Fruit fly (Drosophila melanogaster): ENCODE results near the gene tll.

Gene tll

DNA sequence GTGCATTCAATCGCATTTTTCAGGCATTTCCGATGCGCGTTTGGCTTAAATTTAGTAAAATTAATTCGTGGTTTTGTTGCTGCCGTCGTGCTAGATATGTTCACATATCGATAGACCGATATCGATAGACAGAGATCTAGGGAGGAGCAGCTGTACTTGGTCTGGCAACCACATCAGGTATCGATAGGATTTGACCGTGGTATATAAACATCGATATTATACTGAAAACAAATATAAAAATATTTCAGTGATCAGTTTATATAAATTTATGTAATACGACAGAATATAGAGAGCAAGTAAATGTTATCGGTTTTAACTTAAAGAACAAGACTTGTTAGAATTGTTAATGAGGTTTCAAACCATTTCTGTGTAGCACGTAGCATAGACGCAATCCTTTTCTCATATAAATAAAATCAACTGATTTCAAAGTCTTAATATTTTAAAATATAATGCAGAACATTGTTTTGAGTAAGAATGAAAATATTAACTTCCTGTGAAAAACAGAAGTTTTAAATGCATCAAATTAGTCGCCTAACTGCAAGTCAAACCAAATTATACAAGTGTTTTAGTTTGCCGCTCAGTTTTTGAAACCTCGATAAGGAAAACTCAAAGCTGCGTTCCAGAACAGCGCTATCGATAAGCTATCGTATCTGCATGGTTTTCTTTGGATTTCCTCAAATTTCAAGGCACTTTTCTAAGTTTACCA lies 45.5 kb upstream of the tll start, which contains the start of the genes wts and dj-1beta (continued):
- TF ChIP-seq CG9727 (GFP tag; optimal IDR thresholded peaks at IDR 0.05) = no peak
- TF ChIP-seq sim (GFP tag; IDR thresholded peaks at IDR 0.05) = no peak
- no peak for TF ChIP-seq Nf-YA (GFP tag; IDR thresholded peaks at IDR 0.05)
- no peak for TF ChIP-seq HLH54F (GFP tag; optimal IDR thresholded peaks at IDR 0.05)
- TF ChIP-seq sima (GFP tag; optimal IDR thresholded peaks at IDR 0.05) = no peak
- no peak for TF ChIP-seq repo (GFP tag; optimal IDR thresholded peaks at IDR 0.05)
- TF ChIP-seq bsh (GFP tag; optimal IDR thresholded peaks at IDR 0.05) = no peak
- peak; percentile 73; the same call in 3 of the 4 replicates for TF ChIP-seq chinmo (GFP tag; IDR thresholded peaks at IDR 0.05; ENCODE audit: partially characterized antibody)
- TF ChIP-seq CG11560 (tag; IDR thresholded peaks at IDR 0.05) = no peak
- TF ChIP-seq tin (GFP tag; optimal IDR thresholded peaks at IDR 0.05) = no peak
- TF ChIP-seq Med (GFP tag) = peak; percentile 87
- no peak for TF ChIP-seq nau (GFP tag; optimal IDR thresholded peaks at IDR 0.05)
- no peak for TF ChIP-seq odd (GFP tag; optimal IDR thresholded peaks at IDR 0.05)
- TF ChIP-seq CG9609 (GFP tag; optimal IDR thresholded peaks at IDR 0.05) = no peak
- TF ChIP-seq chn (GFP tag; optimal IDR thresholded peaks at IDR 0.05) = no peak
- peak; percentile 86 for TF ChIP-seq unc-4 (GFP tag; IDR thresholded peaks at IDR 0.05; ENCODE audit: partially characterized antibody)
- TF ChIP-seq lov (optimal IDR thresholded peaks at IDR 0.05) = no peak
- TF ChIP-seq lov (GFP tag; IDR thresholded peaks at IDR 0.05) = no peak
- no peak for TF ChIP-seq CG17359 (tag; optimal IDR thresholded peaks at IDR 0.05)
- no peak for TF ChIP-seq fd102C (GFP tag; optimal IDR thresholded peaks at IDR 0.05)
- peak; percentile 95 for TF ChIP-seq amos (GFP tag; IDR thresholded peaks at IDR 0.05; ENCODE audit: partially characterized antibody)
- TF ChIP-seq tx (GFP tag; optimal IDR thresholded peaks at IDR 0.05) = no peak
- TF ChIP-seq nmo (GFP tag; optimal IDR thresholded peaks at IDR 0.05) = peak; percentile 54
- peak; percentile 55 for TF ChIP-seq vvl (GFP tag; IDR thresholded peaks at IDR 0.05)
- no peak for TF ChIP-seq zfh1 (GFP tag; IDR thresholded peaks at IDR 0.05)
- no peak for TF ChIP-seq CG15011 (GFP tag; optimal IDR thresholded peaks at IDR 0.05)
- no peak for TF ChIP-seq fd64A (GFP tag; optimal IDR thresholded peaks at IDR 0.05)
- no peak for TF ChIP-seq Kr (GFP tag; optimal IDR thresholded peaks at IDR 0.05)
- peak; percentile 22 for TF ChIP-seq CG15514 (GFP tag; optimal IDR thresholded peaks at IDR 0.05)
- TF ChIP-seq gem (tag; optimal IDR thresholded peaks at IDR 0.05) = peak; percentile 13
- TF ChIP-seq CG6175 (GFP tag; IDR thresholded peaks at IDR 0.05) = no peak
- TF ChIP-seq tna (GFP tag; IDR thresholded peaks at IDR 0.05; ENCODE audit: partially characterized antibody) = peak; percentile 91
- TF ChIP-seq Sox102F (GFP tag; optimal IDR thresholded peaks at IDR 0.05) = no peak
- no peak for TF ChIP-seq CG12299 (tag; optimal IDR thresholded peaks at IDR 0.05)
- TF ChIP-seq Hand (GFP tag; optimal IDR thresholded peaks at IDR 0.05) = no peak
- TF ChIP-seq insv (GFP tag; optimal IDR thresholded peaks at IDR 0.05) = peak in 1 of 2 experiments; percentile 66
- no peak for TF ChIP-seq CG31224 (GFP tag; IDR thresholded peaks at IDR 0.05)
- TF ChIP-seq kay (GFP tag; optimal IDR thresholded peaks at IDR 0.05) = no peak
- TF ChIP-seq CG10654 (GFP tag; optimal IDR thresholded peaks at IDR 0.05) = no peak
- TF ChIP-seq CG1603 (tag; optimal IDR thresholded peaks at IDR 0.05) = peak; percentile 66
- no peak for TF ChIP-seq jigr1 (GFP tag; IDR thresholded peaks at IDR 0.05)
- TF ChIP-seq CG11696 (GFP tag; IDR thresholded peaks at IDR 0.05) = no peak
- no peak for TF ChIP-seq CG17912 (GFP tag; optimal IDR thresholded peaks at IDR 0.05)
- TF ChIP-seq chm (GFP tag; IDR thresholded peaks at IDR 0.05) = peak; percentile 49; the same call in 1 of the 2 replicates
- TF ChIP-seq cad (GFP tag; optimal IDR thresholded peaks at IDR 0.05) = no peak
- TF ChIP-seq CG12155 (GFP tag; optimal IDR thresholded peaks at IDR 0.05) = no peak
- no peak for TF ChIP-seq gt (GFP tag; IDR thresholded peaks at IDR 0.05)
- TF ChIP-seq en (GFP tag; optimal IDR thresholded peaks at IDR 0.05) = no peak
- no peak for TF ChIP-seq ap (GFP tag; IDR thresholded peaks at IDR 0.05)
- TF ChIP-seq CkIIα-i1 (GFP tag; IDR thresholded peaks at IDR 0.05) = no peak
- no peak for TF ChIP-seq slp2 (GFP tag; optimal IDR thresholded peaks at IDR 0.05)
